Worm (Caenorhabditis elegans): ENCODE measurements around the gene cct-2.

Gene cct-2

ce11 chrII:8931405-8932149 is 4.0 kb downstream of the cct-2 start (continued):
- no peak for TF ChIP-seq lin-13 (GFP tag; optimal IDR thresholded peaks at IDR 0.05)
- TF ChIP-seq nhr-6 (tag; optimal IDR thresholded peaks at IDR 0.05) = no peak
- no peak for TF ChIP-seq daf-19 (GFP tag; conservative IDR thresholded peaks at IDR 0.05)
- TF ChIP-seq T20F7.1 (GFP tag; optimal IDR thresholded peaks at IDR 0.05) = no peak
- no peak for TF ChIP-seq F44E2.7 (GFP tag; IDR thresholded peaks at IDR 0.05)

- TF ChIP-seq F26F4.8 (GFP tag; conservative IDR thresholded peaks at IDR 0.05) = no peak
- no peak for TF ChIP-seq pha-4 (GFP tag; IDR thresholded peaks at IDR 0.05)
- no peak for TF ChIP-seq pha-4 (tag; optimal IDR thresholded peaks at IDR 0.05)
- no peak for TF ChIP-seq nhr-237 (tag; optimal IDR thresholded peaks at IDR 0.05)
- peak; percentile 88 for TF ChIP-seq aha-1 (tag)
- TF ChIP-seq hif-1 (tag; optimal IDR thresholded peaks at IDR 0.05) = no peak
- TF ChIP-seq set-16 (GFP tag; IDR thresholded peaks at IDR 0.05) = peak; percentile 48
- TF ChIP-seq Y105C5A.15 (GFP tag; IDR thresholded peaks at IDR 0.05) = no peak
Measured at ce11 chrII:8932392-8932791, 4.9 kb downstream of the cct-2 start.

- TF ChIP-seq aha-1 (tag) = peak; percentile 89
- peak; percentile 31; the same call in 1 of the 2 replicates for TF ChIP-seq madf-9 (GFP tag; conservative IDR thresholded peaks at IDR 0.05)
- 0 out of 2 replicates have a peak, but pooled peaks have one; percentile 21 for TF ChIP-seq Y105C5A.15 (GFP tag; IDR thresholded peaks at IDR 0.05)
- TF ChIP-seq mdt-29 (GFP tag; IDR thresholded peaks at IDR 0.05) = peak; percentile 65; the same call in 1 of the 2 replicates
- TF ChIP-seq lin-1 (GFP tag; IDR thresholded peaks at IDR 0.05) = peak; percentile 28; the same call in 1 of the 2 replicates
- TF ChIP-seq php-3 (GFP tag; IDR thresholded peaks at IDR 0.05) = peak; percentile 66
- TF ChIP-seq lim-7 (GFP tag; IDR thresholded peaks at IDR 0.05) = 0 out of 2 replicates have a peak, but pooled peaks have one; percentile 30
- TF ChIP-seq lin-13 (GFP tag; optimal IDR thresholded peaks at IDR 0.05) = peak; percentile 26
- peak; percentile 54; the same call in 1 of the 2 replicates for TF ChIP-seq vab-7 (GFP tag; IDR thresholded peaks at IDR 0.05)
- TF ChIP-seq R02D3.7 (tag; optimal IDR thresholded peaks at IDR 0.05) = no peak
- TF ChIP-seq lsy-2 (tag; optimal IDR thresholded peaks at IDR 0.05) = peak in 1 of 2 experiments; percentile 66
- TF ChIP-seq Y48G9A.11 (GFP tag; IDR thresholded peaks at IDR 0.05) = peak; percentile 88
- TF ChIP-seq nhr-111 (GFP tag; optimal IDR thresholded peaks at IDR 0.05) = no peak
- no peak for TF ChIP-seq unc-62 (GFP tag; optimal IDR thresholded peaks at IDR 0.05 in 1 of 2)
- TF ChIP-seq unc-62 (tag; optimal IDR thresholded peaks at IDR 0.05) = no peak
- peak; percentile 20 for TF ChIP-seq hlh-11 (tag; optimal IDR thresholded peaks at IDR 0.05)
- TF ChIP-seq attf-4 (tag; optimal IDR thresholded peaks at IDR 0.05) = no peak
- 0 out of 4 replicates have a peak, but pooled peaks of 1 of the 2 experiments have one; percentile 62 for TF ChIP-seq madf-5 (GFP tag; IDR thresholded peaks at IDR 0.05)
- peak; percentile 40 for TF ChIP-seq dmd-6 (GFP tag; IDR thresholded peaks at IDR 0.05)
- TF ChIP-seq mes-2 (tag; optimal IDR thresholded peaks at IDR 0.05; ENCODE audit: poor library complexity, severe bottlenecking) = peak; percentile 54
- TF ChIP-seq tra-1 (GFP tag; IDR thresholded peaks at IDR 0.05) = peak; percentile 75
- TF ChIP-seq ama-1 (optimal IDR thresholded peaks at IDR 0.05) = peak; percentile 89
- TF ChIP-seq D1046.2 (GFP tag; IDR thresholded peaks at IDR 0.05) = 0 out of 2 replicates have a peak, but pooled peaks have one; percentile 61
- peak; percentile 53; the same call in 1 of the 2 replicates for TF ChIP-seq ceh-20 (GFP tag; IDR thresholded peaks at IDR 0.05)
- TF ChIP-seq hlh-30 (tag; optimal IDR thresholded peaks at IDR 0.05; ENCODE audit: insufficient read depth) = peak; percentile 55
- TF ChIP-seq gei-8 (GFP tag; optimal IDR thresholded peaks at IDR 0.05) = no peak
- TF ChIP-seq hmg-1.1 (GFP tag; IDR thresholded peaks at IDR 0.05) = peak; percentile 38
- no peak for TF ChIP-seq ztf-7 (tag; optimal IDR thresholded peaks at IDR 0.05)
- peak; percentile 86 for TF ChIP-seq lin-38 (GFP tag; IDR thresholded peaks at IDR 0.05)
- TF ChIP-seq snpc-1.2 (GFP tag; IDR thresholded peaks at IDR 0.05) = peak; percentile 86
- TF ChIP-seq hif-1 (tag; optimal IDR thresholded peaks at IDR 0.05) = peak in 1 of 2 experiments; percentile 47
- 0 out of 2 replicates have a peak, but pooled peaks have one; percentile 46 for TF ChIP-seq ctbp-1 (GFP tag; IDR thresholded peaks at IDR 0.05)
- TF ChIP-seq T26A8.4 (GFP tag; IDR thresholded peaks at IDR 0.05) = peak; percentile 68; the same call in 1 of the 2 replicates
- peak; percentile 50; the same call in 1 of the 2 replicates for TF ChIP-seq ceh-44 (GFP tag; IDR thresholded peaks at IDR 0.05)
- TF ChIP-seq dmd-8 (GFP tag; IDR thresholded peaks at IDR 0.05) = peak; percentile 58; the same call in 1 of the 2 replicates
Measured at ce11 chrII:8933693-8934432, 6.3 kb downstream of the cct-2 start, which contains the start of gene T21B10.3. Gene T21B10.3, plus strand, starts transcription at chrII:8934382.
